Worm (Caenorhabditis elegans): ENCODE measurements around the gene epg-9.

epg-9 gene

ce11 chrIV:2552855-2553254, 48.1 kb upstream of the epg-9 start:
- TF ChIP-seq unc-39 (tag; optimal IDR thresholded peaks at IDR 0.05) = no peak
- 0 out of 4 replicates have a peak, but pooled peaks of 1 of the 2 experiments have one; percentile 31 for TF ChIP-seq madf-5 (GFP tag; IDR thresholded peaks at IDR 0.05)
- 0 out of 2 replicates have a peak, but pooled peaks have one; percentile 47 for TF ChIP-seq ceh-44 (GFP tag; IDR thresholded peaks at IDR 0.05)
- no peak for TF ChIP-seq R02D3.7 (tag; optimal IDR thresholded peaks at IDR 0.05)
- TF ChIP-seq set-16 (GFP tag; IDR thresholded peaks at IDR 0.05) = peak; percentile 79; the same call in 1 of the 2 replicates
- TF ChIP-seq egl-43 (GFP tag; IDR thresholded peaks at IDR 0.05) = 0 out of 2 replicates have a peak, but pooled peaks have one; percentile 53

DNA sequence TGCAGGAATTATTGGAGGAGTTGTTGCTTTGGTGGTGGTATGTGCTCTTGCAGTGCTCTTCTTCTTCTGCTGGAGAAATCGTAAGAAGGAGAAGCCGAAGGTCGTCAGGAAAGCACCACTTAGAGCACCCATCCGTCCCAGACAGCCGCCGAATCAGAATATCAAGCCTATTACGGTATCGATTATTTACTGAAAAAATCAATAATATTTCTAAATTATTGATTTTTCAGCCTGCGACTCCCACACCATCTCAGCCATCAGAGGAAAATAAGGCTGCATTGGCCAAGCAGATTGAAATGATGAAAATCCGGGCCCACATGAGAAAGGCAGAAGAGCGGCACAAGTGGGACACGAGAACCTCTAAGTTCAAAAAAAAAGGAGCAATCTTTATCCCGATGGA, 44.7 kb upstream of the epg-9 start:
- no peak for TF ChIP-seq lin-15B (tag; optimal IDR thresholded peaks at IDR 0.05)
- peak; percentile 74 for TF ChIP-seq ceh-28 (tag; optimal IDR thresholded peaks at IDR 0.05)

DNA sequence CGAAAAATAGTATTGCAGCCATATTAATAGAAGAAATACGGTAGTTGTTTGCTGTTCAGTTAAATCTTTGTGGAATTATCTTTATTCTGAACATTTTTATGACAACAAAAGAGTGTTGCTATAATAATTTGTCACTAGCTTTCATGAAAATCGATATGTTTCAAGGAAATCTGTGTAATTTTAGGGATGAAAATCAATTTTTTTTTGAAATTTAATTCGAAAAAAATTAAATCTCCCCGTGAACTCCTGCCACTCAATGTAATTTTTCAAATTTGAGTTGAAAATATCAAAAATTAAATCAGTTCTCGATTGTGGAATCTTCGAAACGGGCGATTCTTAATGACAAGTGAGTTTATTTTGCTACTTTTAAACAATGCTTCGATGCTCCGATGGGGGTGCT, 39.6 kb upstream of the epg-9 start, which contains the start of gene Y69A2AR.46:
TSS of gene Y69A2AR.46 (plus strand) at position 301 of the 400 bp plus-strand sequence.
- TF ChIP-seq daf-16 (GFP tag; optimal IDR thresholded peaks at IDR 0.05) (no peak), daf-16 (tag; optimal IDR thresholded peaks at IDR 0.05) (no peak), tag-97 (GFP tag; IDR thresholded peaks at IDR 0.05) (no peak), dmd-9 (GFP tag; IDR thresholded peaks at IDR 0.05) (no peak), nhr-42 (GFP tag; IDR thresholded peaks at IDR 0.05) (no peak), nhr-76 (tag; optimal IDR thresholded peaks at IDR 0.05) (no peak), lin-1 (GFP tag; IDR thresholded peaks at IDR 0.05) (no peak), fkh-10 (GFP tag; optimal IDR thresholded peaks at IDR 0.05) (no peak), attf-4 (tag; optimal IDR thresholded peaks at IDR 0.05) (no peak), ztf-7 (tag; optimal IDR thresholded peaks at IDR 0.05) (no peak), lin-13 (GFP tag; optimal IDR thresholded peaks at IDR 0.05) (no peak), cey-2 (tag; optimal IDR thresholded peaks at IDR 0.05; ENCODE audit: borderline replicate concordance, insufficient read depth) (no peak), Y75B8A.6 (GFP tag; IDR thresholded peaks at IDR 0.05) (no peak), pha-4 (GFP tag; IDR thresholded peaks at IDR 0.05) (no peak), pha-4 (tag; optimal IDR thresholded peaks at IDR 0.05) (no peak), dmd-8 (GFP tag; IDR thresholded peaks at IDR 0.05) (no peak), T26A8.4 (GFP tag; IDR thresholded peaks at IDR 0.05) (no peak), zip-2 (tag; optimal IDR thresholded peaks at IDR 0.05) (no peak), sdz-12 (GFP tag; optimal IDR thresholded peaks at IDR 0.05) (no peak)

ce11 chrIV:2562071-2562470, 38.9 kb upstream of the epg-9 start, which contains the start of gene Y69A2AR.50:
Y69A2AR.50 (plus strand) TSS chrIV:2562371.
- TF ChIP-seq cey-2 (tag; optimal IDR thresholded peaks at IDR 0.05; ENCODE audit: borderline replicate concordance, insufficient read depth) = no peak
- no peak for TF ChIP-seq ZK337.2 (GFP tag; IDR thresholded peaks at IDR 0.05)
- TF ChIP-seq daf-8 (GFP tag; IDR thresholded peaks at IDR 0.05) = no peak
- no peak for TF ChIP-seq nhr-25 (tag; optimal IDR thresholded peaks at IDR 0.05; ENCODE audit: borderline replicate concordance, insufficient read depth)
- no peak for TF ChIP-seq aha-1 (tag)
- TF ChIP-seq nhr-10 (tag; optimal IDR thresholded peaks at IDR 0.05) = no peak
- no peak for TF ChIP-seq zfp-2 (tag; optimal IDR thresholded peaks at IDR 0.05)
- no peak for TF ChIP-seq nhr-77 (tag; optimal IDR thresholded peaks at IDR 0.05)
- TF ChIP-seq pha-4 (GFP tag; IDR thresholded peaks at IDR 0.05) = no peak
- no peak for TF ChIP-seq pha-4 (tag; optimal IDR thresholded peaks at IDR 0.05)
- no peak for TF ChIP-seq Y48G9A.11 (GFP tag; IDR thresholded peaks at IDR 0.05)
- TF ChIP-seq ceh-62 (tag; optimal IDR thresholded peaks at IDR 0.05) = no peak
- no peak for TF ChIP-seq daf-16 (GFP tag; optimal IDR thresholded peaks at IDR 0.05)
- no peak for TF ChIP-seq daf-16 (tag; optimal IDR thresholded peaks at IDR 0.05)
- no peak for TF ChIP-seq nhr-42 (GFP tag; IDR thresholded peaks at IDR 0.05)
- no peak for TF ChIP-seq ceh-82 (tag; optimal IDR thresholded peaks at IDR 0.05)
- TF ChIP-seq vab-7 (GFP tag; IDR thresholded peaks at IDR 0.05) = no peak
